Fruit fly (Drosophila melanogaster): Measurements from ENCODE around the gene CG10300.

CG10300 gene

dm6 chr3R:23711195-23711594 lies at the start of gene CG10300:
Gene CG10300 (plus strand): TSS chr3R:23711527.
- TF ChIP-seq svp (GFP tag), result peak; percentile 41
- TF ChIP-seq CG32006 (GFP tag; optimal IDR thresholded peaks at IDR 0.05), result no peak
- TF ChIP-seq CG8319 (GFP tag; optimal IDR thresholded peaks at IDR 0.05), result no peak
- no peak for TF ChIP-seq CG10631 (GFP tag; optimal IDR thresholded peaks at IDR 0.05)
- no peak for TF ChIP-seq cyc (GFP tag; optimal IDR thresholded peaks at IDR 0.05)

- TF ChIP-seq Eip78C (GFP tag) (peak; percentile 26), cyc (GFP tag; optimal IDR thresholded peaks at IDR 0.05) (no peak)
Observed at dm6 chr3R:23662782-23663181, 48.5 kb upstream of the CG10300 start.

dm6 chr3R:23664437-23664836 lies 46.9 kb upstream of the CG10300 start:
- no peak for TF ChIP-seq CG15336 (GFP tag; IDR thresholded peaks at IDR 0.05)
- peak; percentile 38 for TF ChIP-seq Eip78C (GFP tag)

dm6 chr3R:23666672-23667211 lies 44.6 kb upstream of the CG10300 start:
- no peak for TF ChIP-seq CG6854 (GFP tag; optimal IDR thresholded peaks at IDR 0.05)
- no peak for TF ChIP-seq CG16779 (tag; optimal IDR thresholded peaks at IDR 0.05)
- peak; percentile 38 for TF ChIP-seq Eip78C (GFP tag)

dm6 chr3R:23667451-23667850 lies 43.9 kb upstream of the CG10300 start:
- TF ChIP-seq OdsH (GFP tag; optimal IDR thresholded peaks at IDR 0.05) (no peak), pdm3 (GFP tag; optimal IDR thresholded peaks at IDR 0.05) (peak; percentile 6), Hr4 (GFP tag; optimal IDR thresholded peaks at IDR 0.05) (peak; percentile 26), Eip78C (GFP tag) (peak; percentile 74), svp (GFP tag) (peak; percentile 85), net (GFP tag; optimal IDR thresholded peaks at IDR 0.05) (no peak), esn (GFP tag; optimal IDR thresholded peaks at IDR 0.05) (peak; percentile 5), CG6854 (GFP tag; optimal IDR thresholded peaks at IDR 0.05) (no peak), CG32006 (GFP tag; optimal IDR thresholded peaks at IDR 0.05) (peak; percentile 49), topi (GFP tag; optimal IDR thresholded peaks at IDR 0.05) (peak; percentile 16), salr (GFP tag; optimal IDR thresholded peaks at IDR 0.05) (no peak)

dm6 chr3R:23668583-23668982 lies 42.7 kb upstream of the CG10300 start:
- TF ChIP-seq svp (GFP tag) (peak; percentile 32), Hr38 (GFP tag; optimal IDR thresholded peaks at IDR 0.05) (no peak), vri (GFP tag; optimal IDR thresholded peaks at IDR 0.05) (peak; percentile 13)

DNA sequence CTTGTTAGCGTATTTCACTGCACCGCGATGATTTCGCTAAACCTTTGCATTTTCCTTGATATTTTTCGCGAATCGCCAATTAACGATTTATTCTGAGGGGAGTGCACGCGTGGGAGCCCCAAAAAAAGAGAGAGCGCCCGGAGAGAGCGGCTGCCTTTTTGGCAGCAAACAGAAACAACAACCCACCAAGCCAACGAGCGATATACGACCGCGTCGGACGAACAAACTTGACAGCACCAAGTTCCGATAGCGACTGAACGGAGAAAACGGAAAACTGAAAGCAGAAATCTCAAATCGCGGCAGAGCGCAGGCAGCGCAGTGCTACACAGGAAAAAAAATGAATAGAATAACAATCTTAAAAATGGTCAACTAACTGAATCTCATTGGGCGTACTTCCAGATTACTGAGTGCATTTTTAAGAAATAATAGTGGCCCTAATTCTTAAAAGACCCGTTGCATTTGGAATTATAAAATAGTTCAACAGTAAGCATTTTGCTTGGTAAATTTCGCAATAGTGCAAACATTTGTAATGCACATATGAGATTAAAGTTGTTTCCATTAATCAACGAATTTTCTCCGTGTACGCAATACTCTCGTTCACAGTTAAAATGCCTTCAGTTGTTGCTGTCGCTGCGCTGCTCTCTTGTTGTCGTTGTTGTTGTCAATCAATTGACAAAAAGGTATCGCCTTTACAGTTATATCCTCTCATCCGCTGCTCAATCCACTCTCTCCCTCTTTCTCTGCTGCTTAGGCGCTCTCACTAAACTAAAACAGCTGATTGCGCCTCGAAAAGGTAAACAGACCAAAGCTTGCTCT lies 41.7 kb upstream of the CG10300 start, which contains the start of gene CG31145:
TSS of gene CG31145 (minus strand) at position 259 of the 816 bp plus-strand sequence.
- peak; percentile 100 for TF ChIP-seq svp (GFP tag)
- TF ChIP-seq CG6276 (GFP tag; optimal IDR thresholded peaks at IDR 0.05), result peak; percentile 100
- TF ChIP-seq CG6854 (GFP tag; optimal IDR thresholded peaks at IDR 0.05), result peak; percentile 99
- TF ChIP-seq Lpt (GFP tag; optimal IDR thresholded peaks at IDR 0.05), result peak; percentile 100
- peak; percentile 100 for TF ChIP-seq Eip78C (GFP tag)
- peak; percentile 99 for TF ChIP-seq spab (GFP tag; optimal IDR thresholded peaks at IDR 0.05)
- TF ChIP-seq Hr4 (GFP tag; optimal IDR thresholded peaks at IDR 0.05), result peak; percentile 100
- peak; percentile 98 for TF ChIP-seq dsx (GFP tag; optimal IDR thresholded peaks at IDR 0.05; ENCODE audit: poor library complexity, severe bottlenecking)
- TF ChIP-seq Sox14 (GFP tag; optimal IDR thresholded peaks at IDR 0.05), result peak; percentile 100
- peak; percentile 98 for TF ChIP-seq vri (GFP tag; optimal IDR thresholded peaks at IDR 0.05)
- TF ChIP-seq lz (GFP tag; optimal IDR thresholded peaks at IDR 0.05), result peak; percentile 100
- peak; percentile 100 for TF ChIP-seq CG10669 (GFP tag; optimal IDR thresholded peaks at IDR 0.05)
- peak; percentile 94 for TF ChIP-seq Hr38 (GFP tag; optimal IDR thresholded peaks at IDR 0.05)
- TF ChIP-seq CG10631 (GFP tag; optimal IDR thresholded peaks at IDR 0.05), result peak; percentile 100
- peak; percentile 100 for TF ChIP-seq CG11762 (GFP tag; optimal IDR thresholded peaks at IDR 0.05; ENCODE audit: insufficient read depth)
- TF ChIP-seq acj6 (GFP tag; optimal IDR thresholded peaks at IDR 0.05), result peak; percentile 100
- peak; percentile 98 for TF ChIP-seq Blimp-1 (GFP tag; optimal IDR thresholded peaks at IDR 0.05)
- TF ChIP-seq Eip75B (GFP tag; optimal IDR thresholded peaks at IDR 0.05), result peak; percentile 100
- peak; percentile 100 for TF ChIP-seq CG31627 (GFP tag; optimal IDR thresholded peaks at IDR 0.05)
- TF ChIP-seq Ets96B (tag; optimal IDR thresholded peaks at IDR 0.05), result peak; percentile 99
- TF ChIP-seq Gug (GFP tag; IDR thresholded peaks at IDR 0.05), result peak; percentile 99
- peak; percentile 99 for TF ChIP-seq cyc (GFP tag; optimal IDR thresholded peaks at IDR 0.05)
- TF ChIP-seq achi (GFP tag; optimal IDR thresholded peaks at IDR 0.05), result peak; percentile 99
- peak; percentile 100 for TF ChIP-seq CG8119 (GFP tag; IDR thresholded peaks at IDR 0.05)
- TF ChIP-seq fd59A (GFP tag; optimal IDR thresholded peaks at IDR 0.05), result peak; percentile 99
- TF ChIP-seq CG3032 (tag; optimal IDR thresholded peaks at IDR 0.05), result peak; percentile 99
